Fruit fly (Drosophila melanogaster): ENCODE results near the gene CG6813.

Gene CG6813

DNA sequence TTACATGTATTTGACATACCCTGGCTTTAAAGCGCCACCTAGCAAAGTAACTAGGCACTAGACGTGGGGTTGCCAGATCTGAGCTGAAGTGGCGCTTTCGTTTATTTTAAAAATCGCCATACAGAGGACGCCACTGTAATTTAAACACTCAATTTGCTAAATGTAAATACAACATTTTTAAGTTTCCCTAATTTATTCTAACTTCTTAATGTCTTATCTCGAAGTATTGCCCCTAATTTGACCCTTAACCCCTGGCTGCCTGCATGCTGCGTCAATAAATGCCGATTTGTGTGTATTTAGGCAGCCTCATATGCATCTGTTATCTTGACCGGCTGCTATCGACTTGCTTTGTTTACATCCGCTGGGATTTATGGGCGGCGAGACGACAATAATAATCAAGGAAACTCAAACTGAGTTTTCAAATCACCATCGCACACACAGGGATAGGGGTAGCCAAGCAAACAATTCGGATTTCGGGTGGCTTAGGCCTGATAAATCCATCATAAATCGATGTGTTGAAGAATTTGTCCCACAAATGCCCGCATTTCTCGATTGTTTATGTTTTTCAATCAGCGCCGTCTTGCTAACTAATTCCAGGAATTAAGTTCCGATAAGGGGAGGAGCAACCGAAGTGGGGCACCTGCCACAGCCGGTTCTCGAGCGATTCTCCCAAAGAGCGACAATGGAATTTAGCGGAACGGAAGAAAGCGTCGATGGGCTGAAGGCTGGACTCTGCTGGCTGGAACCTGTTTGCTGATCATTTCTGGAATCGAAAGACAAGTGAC, 13.0 kb downstream of the CG6813 start:
- peak; percentile 21 for TF ChIP-seq br (GFP tag; optimal IDR thresholded peaks at IDR 0.05)
- peak; percentile 49 for TF ChIP-seq HLH106 (tag; optimal IDR thresholded peaks at IDR 0.05)
- TF ChIP-seq woc (GFP tag; optimal IDR thresholded peaks at IDR 0.05), result no peak
- peak; percentile 17 for TF ChIP-seq dmrt93B (GFP tag; optimal IDR thresholded peaks at IDR 0.05)
- TF ChIP-seq Hnf4 (GFP tag; optimal IDR thresholded peaks at IDR 0.05), result peak; percentile 62
- TF ChIP-seq rgr (GFP tag; optimal IDR thresholded peaks at IDR 0.05), result peak; percentile 67
- TF ChIP-seq OdsH (GFP tag; optimal IDR thresholded peaks at IDR 0.05), result peak; percentile 63
- peak; percentile 0 for TF ChIP-seq CG9705 (GFP tag; optimal IDR thresholded peaks at IDR 0.05)
- peak in 1 of 2 experiments; percentile 27 for TF ChIP-seq foxo (GFP tag; optimal IDR thresholded peaks at IDR 0.05)
- peak; percentile 61 for TF ChIP-seq sv (GFP tag; optimal IDR thresholded peaks at IDR 0.05)
- peak; percentile 52 for TF ChIP-seq Hr83 (GFP tag; optimal IDR thresholded peaks at IDR 0.05; ENCODE audit: poor library complexity, severe bottlenecking)
- TF ChIP-seq lola (GFP tag; optimal IDR thresholded peaks at IDR 0.05), result no peak
- TF ChIP-seq fru (GFP tag; optimal IDR thresholded peaks at IDR 0.05), result no peak
- TF ChIP-seq Myc (optimal IDR thresholded peaks at IDR 0.05), result peak; percentile 75
- peak; percentile 74 for TF ChIP-seq tai (GFP tag; optimal IDR thresholded peaks at IDR 0.05)
- peak; percentile 40 for TF ChIP-seq psq (GFP tag; optimal IDR thresholded peaks at IDR 0.05)
- peak; percentile 47 for TF ChIP-seq ey (GFP tag; optimal IDR thresholded peaks at IDR 0.05)
- TF ChIP-seq dsf (GFP tag; optimal IDR thresholded peaks at IDR 0.05; ENCODE audit: borderline replicate concordance), result no peak
- TF ChIP-seq h (GFP tag; optimal IDR thresholded peaks at IDR 0.05), result peak; percentile 63

DNA sequence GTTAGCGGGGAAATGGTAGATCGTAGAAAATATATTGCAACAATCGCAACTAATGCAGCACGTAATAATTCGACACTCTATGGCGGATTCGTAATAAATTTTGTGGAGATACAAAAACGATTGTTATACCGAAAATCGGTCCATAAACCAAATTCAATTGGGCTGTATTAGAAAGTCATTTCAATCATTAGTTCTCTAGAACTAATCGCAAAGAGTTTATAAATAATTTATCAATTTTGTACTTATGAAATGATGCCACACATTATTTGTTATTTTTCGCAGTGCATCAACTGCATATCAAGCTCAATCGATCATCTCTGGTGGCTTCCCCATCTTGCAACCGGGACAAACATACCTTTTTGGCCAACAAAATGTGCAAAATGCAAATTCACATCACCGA, 14.0 kb downstream of the CG6813 start:
- TF ChIP-seq CG9705 (GFP tag; optimal IDR thresholded peaks at IDR 0.05) (no peak), HLH106 (tag; optimal IDR thresholded peaks at IDR 0.05) (no peak), sage (GFP tag; optimal IDR thresholded peaks at IDR 0.05) (no peak), jim (GFP tag; optimal IDR thresholded peaks at IDR 0.05) (no peak), woc (GFP tag; optimal IDR thresholded peaks at IDR 0.05) (no peak), fru (GFP tag; optimal IDR thresholded peaks at IDR 0.05) (no peak), Hr83 (GFP tag; optimal IDR thresholded peaks at IDR 0.05; ENCODE audit: poor library complexity, severe bottlenecking) (no peak), GATAd (GFP tag; optimal IDR thresholded peaks at IDR 0.05) (no peak), Myc (optimal IDR thresholded peaks at IDR 0.05) (no peak), Vsx2 (GFP tag; optimal IDR thresholded peaks at IDR 0.05; ENCODE audit: partially characterized antibody) (no peak), dsf (GFP tag; optimal IDR thresholded peaks at IDR 0.05; ENCODE audit: borderline replicate concordance) (no peak)

DNA sequence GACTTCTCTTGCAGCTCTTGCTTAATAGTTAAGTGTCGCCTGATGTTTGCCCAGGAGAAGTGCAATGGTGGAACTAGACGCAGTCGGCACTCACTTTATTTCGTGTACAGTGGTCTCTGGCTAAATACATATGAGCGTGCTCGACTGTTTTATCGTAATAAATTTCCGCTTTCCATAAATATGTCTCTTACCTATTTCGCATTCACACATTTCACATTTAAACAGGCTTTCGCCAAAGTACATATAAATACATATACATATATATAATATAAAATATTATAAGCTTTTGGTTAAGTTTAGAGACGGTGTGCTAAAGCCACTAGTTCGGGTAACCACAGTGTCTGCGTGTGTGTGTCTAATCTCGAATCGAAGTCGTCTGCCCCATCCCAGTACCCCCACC, 19.8 kb downstream of the CG6813 start:
- TF ChIP-seq Rel (GFP tag; optimal IDR thresholded peaks at IDR 0.05) (no peak), Rel (tag; optimal IDR thresholded peaks at IDR 0.05) (no peak), Myc (optimal IDR thresholded peaks at IDR 0.05) (no peak), GATAd (GFP tag; optimal IDR thresholded peaks at IDR 0.05) (no peak), dl (GFP tag; optimal IDR thresholded peaks at IDR 0.05; ENCODE audit: insufficient read depth in 1 of 2, partially characterized antibody in 2 of 2) (no peak), h (GFP tag; optimal IDR thresholded peaks at IDR 0.05) (no peak), dsf (GFP tag; optimal IDR thresholded peaks at IDR 0.05; ENCODE audit: borderline replicate concordance) (no peak), rgr (GFP tag; optimal IDR thresholded peaks at IDR 0.05) (no peak), dmrt93B (GFP tag; optimal IDR thresholded peaks at IDR 0.05) (no peak), Hr83 (GFP tag; optimal IDR thresholded peaks at IDR 0.05; ENCODE audit: poor library complexity, severe bottlenecking) (no peak), woc (GFP tag; optimal IDR thresholded peaks at IDR 0.05) (no peak), fru (GFP tag; optimal IDR thresholded peaks at IDR 0.05) (no peak), lola (GFP tag; optimal IDR thresholded peaks at IDR 0.05) (no peak), CG9705 (GFP tag; optimal IDR thresholded peaks at IDR 0.05) (no peak), usp (GFP tag; optimal IDR thresholded peaks at IDR 0.05) (no peak), CrebA (GFP tag; optimal IDR thresholded peaks at IDR 0.05; ENCODE audit: borderline replicate concordance) (no peak), ey (GFP tag; optimal IDR thresholded peaks at IDR 0.05) (no peak)

DNA sequence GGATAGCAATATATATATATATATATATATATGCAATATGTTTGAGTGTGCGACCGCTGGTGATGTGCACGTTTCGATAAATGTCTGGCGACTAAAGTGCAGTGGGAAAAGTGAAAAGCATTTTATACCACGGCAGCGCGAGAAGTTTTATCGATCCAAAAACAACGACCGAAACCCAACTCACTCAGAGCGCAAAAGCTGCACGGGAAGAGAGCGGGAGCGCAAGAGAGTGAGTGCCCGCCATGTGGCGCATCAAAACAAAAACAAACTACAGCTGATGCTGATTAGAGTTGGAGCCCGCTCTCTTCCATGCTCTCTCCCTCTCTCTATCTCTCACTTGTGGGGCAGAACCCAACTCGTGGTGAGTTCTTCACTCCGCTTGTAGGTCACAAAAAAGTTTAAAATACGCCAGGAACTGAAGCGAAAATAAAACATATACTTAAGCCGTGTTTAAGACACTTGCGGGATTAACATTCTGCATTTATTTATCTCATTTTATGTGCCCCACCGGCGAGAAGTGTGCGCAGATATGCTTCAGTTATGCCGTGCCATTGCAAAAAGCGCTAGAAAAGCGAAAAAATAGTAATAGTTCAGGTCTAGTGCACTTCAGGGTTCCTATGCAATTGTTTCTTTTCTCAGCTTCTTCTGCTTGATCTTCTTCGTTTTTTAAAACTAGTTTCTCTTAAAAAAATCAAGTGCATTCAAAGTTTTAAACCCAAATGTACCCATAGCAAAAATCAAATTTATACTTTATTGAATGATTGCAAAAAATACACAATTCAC, 21.6 kb downstream of the CG6813 start:
- TF ChIP-seq sage (GFP tag; optimal IDR thresholded peaks at IDR 0.05) (no peak), N (GFP tag; optimal IDR thresholded peaks at IDR 0.05) (no peak), Vsx2 (GFP tag; optimal IDR thresholded peaks at IDR 0.05; ENCODE audit: partially characterized antibody) (peak; percentile 81), Dif (GFP tag; optimal IDR thresholded peaks at IDR 0.05; ENCODE audit: partially characterized antibody) (peak; percentile 94), Hr83 (GFP tag; optimal IDR thresholded peaks at IDR 0.05; ENCODE audit: poor library complexity, severe bottlenecking) (no peak), CG9705 (GFP tag; optimal IDR thresholded peaks at IDR 0.05) (no peak), br (GFP tag; optimal IDR thresholded peaks at IDR 0.05) (no peak), usp (GFP tag; optimal IDR thresholded peaks at IDR 0.05) (no peak), HLH106 (tag; optimal IDR thresholded peaks at IDR 0.05) (no peak), OdsH (GFP tag; optimal IDR thresholded peaks at IDR 0.05) (no peak), ey (GFP tag; optimal IDR thresholded peaks at IDR 0.05) (no peak), Dfd (GFP tag; optimal IDR thresholded peaks at IDR 0.05) (no peak), lola (GFP tag; optimal IDR thresholded peaks at IDR 0.05) (no peak), fru (GFP tag; optimal IDR thresholded peaks at IDR 0.05) (no peak), rgr (GFP tag; optimal IDR thresholded peaks at IDR 0.05) (no peak), sv (GFP tag; optimal IDR thresholded peaks at IDR 0.05) (no peak), psq (GFP tag; optimal IDR thresholded peaks at IDR 0.05) (no peak), Hr78 (GFP tag; optimal IDR thresholded peaks at IDR 0.05) (no peak), dl (GFP tag; optimal IDR thresholded peaks at IDR 0.05; ENCODE audit: insufficient read depth in 1 of 2, partially characterized antibody in 2 of 2) (peak; percentile 87 to 88), Mio (GFP tag; optimal IDR thresholded peaks at IDR 0.05) (no peak), Abd-B (GFP tag; optimal IDR thresholded peaks at IDR 0.05) (no peak), GATAd (GFP tag; optimal IDR thresholded peaks at IDR 0.05) (no peak)
